Worm (Caenorhabditis elegans): ENCODE data around the gene col-139.
A peak's percentile ranks its signal among the peaks of the same experiment; 100 is the strongest.

The col-139 gene

DNA sequence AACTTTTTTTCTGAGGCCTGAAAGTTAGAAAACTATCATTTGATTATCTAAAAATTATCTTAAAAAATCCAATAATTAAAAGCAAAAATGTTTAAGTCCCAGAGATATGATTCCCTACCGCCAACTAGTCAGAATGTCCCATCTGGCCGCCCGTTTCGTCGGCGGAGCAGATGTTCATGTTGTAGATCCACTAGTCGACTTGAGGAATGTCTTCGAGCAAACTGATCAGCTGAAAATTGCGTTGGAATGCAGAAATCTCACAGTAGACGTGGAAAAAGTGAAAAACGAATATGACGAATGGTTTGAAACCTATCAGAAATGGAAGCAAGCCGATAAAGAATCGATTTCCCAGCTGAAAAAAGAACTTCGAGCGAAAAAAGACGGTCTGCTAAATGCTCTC is 35.5 kb upstream of the col-139 start, which contains the start of gene K03B4.1:
Gene K03B4.1 (plus strand): TSS at position 97 of the 400 bp plus-strand sequence.
- TF ChIP-seq B0310.2 (tag; optimal IDR thresholded peaks at IDR 0.05), result no peak
- TF ChIP-seq tra-4 (tag; optimal IDR thresholded peaks at IDR 0.05), result no peak
- no peak for TF ChIP-seq ceh-13 (GFP tag; optimal IDR thresholded peaks at IDR 0.05)
- TF ChIP-seq ama-1 (optimal IDR thresholded peaks at IDR 0.05), result no peak
- TF ChIP-seq hmg-4 (GFP tag; optimal IDR thresholded peaks at IDR 0.05), result no peak
- no peak for TF ChIP-seq ets-7 (tag; optimal IDR thresholded peaks at IDR 0.05)
- TF ChIP-seq tbx-11 (GFP tag; IDR thresholded peaks at IDR 0.05), result no peak
- TF ChIP-seq tbx-37 (GFP tag; conservative IDR thresholded peaks at IDR 0.05), result no peak
- TF ChIP-seq hmbx-1 (tag; optimal IDR thresholded peaks at IDR 0.05), result no peak
- TF ChIP-seq flt-1 (GFP tag; IDR thresholded peaks at IDR 0.05), result no peak
- no peak for TF ChIP-seq aly-1 (tag; optimal IDR thresholded peaks at IDR 0.05)
- TF ChIP-seq hnd-1 (tag; optimal IDR thresholded peaks at IDR 0.05), result no peak
- no peak for TF ChIP-seq ceh-36 (tag; optimal IDR thresholded peaks at IDR 0.05)
- no peak for TF ChIP-seq scrt-1 (GFP tag; IDR thresholded peaks at IDR 0.05)
- TF ChIP-seq pes-1 (GFP tag; IDR thresholded peaks at IDR 0.05), result no peak
- no peak for TF ChIP-seq sea-1 (GFP tag; conservative IDR thresholded peaks at IDR 0.05)
- TF ChIP-seq F13C5.2 (tag; optimal IDR thresholded peaks at IDR 0.05), result no peak

DNA sequence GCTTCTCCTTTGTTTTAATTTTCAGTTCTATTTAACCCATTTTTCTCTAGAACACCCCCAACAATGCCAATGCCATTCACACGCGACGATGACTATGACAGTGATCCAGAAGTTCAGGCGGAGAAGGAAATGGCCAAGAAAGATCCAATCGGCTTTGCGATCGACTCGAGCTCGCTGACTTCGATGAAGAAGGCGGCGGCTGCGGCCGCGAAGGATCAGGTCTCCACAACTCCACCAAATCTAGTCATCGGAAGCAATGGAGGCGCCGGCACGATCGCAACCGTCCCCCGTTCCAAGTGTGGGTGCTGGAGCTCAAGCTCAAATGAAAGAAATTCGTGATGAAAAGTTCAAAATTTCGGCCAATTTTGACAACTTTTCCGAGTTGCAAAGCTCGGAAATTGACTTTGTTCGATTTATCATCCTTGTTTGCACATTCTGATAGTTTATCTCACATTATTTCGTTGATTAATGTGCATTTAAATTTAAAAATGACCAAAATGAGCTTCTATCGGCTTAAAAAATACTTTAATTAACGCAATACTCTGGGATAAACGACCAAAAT is 34.3 kb upstream of the col-139 start, which contains the start of gene K03B4.2:
Gene K03B4.2 (plus strand): TSS at position 51 of the 562 bp plus-strand sequence.
- TF ChIP-seq B0310.2 (tag; optimal IDR thresholded peaks at IDR 0.05) (no peak), scrt-1 (GFP tag; IDR thresholded peaks at IDR 0.05) (no peak), tbx-11 (GFP tag; IDR thresholded peaks at IDR 0.05) (no peak), hnd-1 (tag; optimal IDR thresholded peaks at IDR 0.05) (no peak), ama-1 (optimal IDR thresholded peaks at IDR 0.05) (no peak), ets-7 (tag; optimal IDR thresholded peaks at IDR 0.05) (no peak), pes-1 (GFP tag; IDR thresholded peaks at IDR 0.05) (no peak), hmg-4 (GFP tag; optimal IDR thresholded peaks at IDR 0.05) (no peak), F13C5.2 (tag; optimal IDR thresholded peaks at IDR 0.05) (no peak), hmbx-1 (tag; optimal IDR thresholded peaks at IDR 0.05) (no peak)

DNA sequence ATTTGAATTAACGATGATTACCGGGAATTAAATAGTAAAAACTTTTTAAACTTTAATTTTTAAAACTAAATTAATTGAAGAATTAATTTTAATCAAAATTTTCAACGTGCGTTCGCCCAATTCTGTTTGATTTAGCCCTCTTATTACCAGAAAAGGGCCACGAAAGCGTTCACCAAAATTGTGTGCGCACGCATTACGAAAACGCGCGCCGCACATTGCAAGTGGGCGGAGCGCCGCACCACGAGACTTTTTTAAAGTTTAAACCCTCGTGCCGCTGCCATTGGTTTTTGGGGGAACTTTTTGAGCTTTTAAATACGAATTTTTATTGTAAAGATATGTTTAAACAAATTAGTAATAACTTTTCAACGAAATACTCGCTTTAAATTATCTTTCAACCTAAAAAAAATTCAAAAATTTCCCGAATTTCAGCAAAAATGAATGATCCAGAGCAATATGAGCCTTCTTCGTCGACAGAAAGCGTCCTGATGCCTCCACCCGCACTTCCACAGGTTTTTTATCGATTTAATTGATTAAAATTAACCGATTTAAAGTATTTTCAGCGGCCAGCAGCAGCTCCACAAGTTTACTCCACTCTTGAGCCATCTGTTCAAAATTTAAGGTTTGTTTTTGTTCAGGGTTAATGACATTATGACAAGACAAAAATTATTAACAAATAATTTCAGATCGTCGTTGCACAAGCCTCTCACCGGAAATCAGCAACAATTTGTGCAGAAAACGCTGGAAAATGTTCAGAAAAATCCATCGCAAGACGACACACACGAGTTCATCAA is 33.1 kb upstream of the col-139 start, which contains the start of gene taf-10:
Gene taf-10 (plus strand): TSS at position 424 of the 791 bp plus-strand sequence.
- TF ChIP-seq sea-1 (GFP tag; conservative IDR thresholded peaks at IDR 0.05) (no peak), F13C5.2 (tag; optimal IDR thresholded peaks at IDR 0.05) (peak; percentile 54), pes-1 (GFP tag; IDR thresholded peaks at IDR 0.05) (no peak), hnd-1 (tag; optimal IDR thresholded peaks at IDR 0.05) (no peak), tra-4 (tag; optimal IDR thresholded peaks at IDR 0.05) (no peak), tbx-11 (GFP tag; IDR thresholded peaks at IDR 0.05) (no peak)

DNA sequence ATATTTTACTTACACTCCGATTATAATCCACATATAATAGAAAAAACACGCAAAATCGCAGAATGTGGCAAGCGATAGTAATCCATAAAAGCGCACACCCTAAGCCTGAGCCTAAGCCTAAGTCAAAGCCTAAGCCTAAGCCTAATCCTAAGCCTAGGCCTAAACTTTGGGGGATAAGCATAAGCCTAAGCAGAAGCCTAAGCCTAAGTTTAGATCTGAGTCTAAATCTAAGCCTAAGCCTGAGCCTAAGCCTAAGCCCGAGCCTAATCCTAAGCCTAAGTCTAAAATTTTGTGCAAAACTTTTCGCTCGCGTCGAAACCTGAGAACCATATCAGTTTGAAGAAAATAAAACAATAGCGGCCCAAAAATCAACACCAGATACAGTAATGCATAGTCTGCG is 30.4 kb upstream of the col-139 start:
- TF ChIP-seq ceh-36 (tag; optimal IDR thresholded peaks at IDR 0.05), result peak; percentile 73
- no peak for TF ChIP-seq scrt-1 (GFP tag; IDR thresholded peaks at IDR 0.05)

DNA sequence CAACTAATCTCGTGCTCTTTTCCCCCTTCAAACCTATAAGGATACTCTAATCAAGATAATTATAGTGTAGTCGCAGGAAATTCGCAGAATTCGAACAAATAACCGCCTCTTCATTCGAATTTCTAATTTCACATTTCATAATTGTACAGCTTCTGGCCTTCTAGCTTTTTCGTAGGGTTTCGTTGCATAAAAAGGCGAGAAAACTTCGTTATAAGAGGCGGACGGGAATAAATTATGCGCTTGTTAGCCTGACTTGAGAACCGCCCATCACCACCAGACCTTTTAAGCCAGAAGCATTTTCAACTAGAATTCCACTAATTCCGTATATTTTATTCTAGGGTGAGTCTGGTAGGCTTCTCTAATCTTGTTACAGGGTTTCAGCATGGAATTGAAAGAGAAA is 27.9 kb upstream of the col-139 start, which contains the start of gene K03B4.4:
Gene K03B4.4 (plus strand): TSS at position 301 of the 400 bp plus-strand sequence.
- TF ChIP-seq ets-7 (tag; optimal IDR thresholded peaks at IDR 0.05) (no peak), hmg-4 (GFP tag; optimal IDR thresholded peaks at IDR 0.05) (no peak), sea-1 (GFP tag; conservative IDR thresholded peaks at IDR 0.05) (no peak)

DNA sequence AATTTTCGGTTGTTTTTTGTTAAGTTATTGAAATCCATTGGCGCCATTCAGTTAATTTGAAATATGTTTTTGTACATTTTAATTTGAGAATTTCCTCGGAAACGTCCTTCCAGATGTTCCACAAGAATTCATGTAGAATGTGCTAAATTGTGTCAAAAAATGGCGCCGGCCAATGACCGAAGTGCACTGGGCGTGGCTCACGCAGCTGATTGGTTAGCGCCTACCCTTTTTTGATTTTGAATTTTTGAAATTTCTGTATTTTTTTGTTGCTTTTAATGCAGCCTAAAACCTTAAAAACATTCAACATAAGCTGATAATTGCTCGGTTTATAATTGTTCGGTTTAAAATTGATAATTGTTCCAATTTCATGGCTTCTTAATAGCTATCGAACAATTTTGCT is 23.0 kb upstream of the col-139 start:
- TF ChIP-seq F13C5.2 (tag; optimal IDR thresholded peaks at IDR 0.05) (no peak), ceh-13 (GFP tag; optimal IDR thresholded peaks at IDR 0.05) (no peak), tra-4 (tag; optimal IDR thresholded peaks at IDR 0.05) (no peak), hmg-4 (GFP tag; optimal IDR thresholded peaks at IDR 0.05) (no peak), ets-7 (tag; optimal IDR thresholded peaks at IDR 0.05) (no peak), hnd-1 (tag; optimal IDR thresholded peaks at IDR 0.05) (no peak), hmbx-1 (tag; optimal IDR thresholded peaks at IDR 0.05) (no peak), pes-1 (GFP tag; IDR thresholded peaks at IDR 0.05) (no peak), ama-1 (optimal IDR thresholded peaks at IDR 0.05) (no peak), B0310.2 (tag; optimal IDR thresholded peaks at IDR 0.05) (no peak), tbx-11 (GFP tag; IDR thresholded peaks at IDR 0.05) (no peak), scrt-1 (GFP tag; IDR thresholded peaks at IDR 0.05) (no peak), flt-1 (GFP tag; IDR thresholded peaks at IDR 0.05) (no peak), sea-1 (GFP tag; conservative IDR thresholded peaks at IDR 0.05) (no peak)

DNA sequence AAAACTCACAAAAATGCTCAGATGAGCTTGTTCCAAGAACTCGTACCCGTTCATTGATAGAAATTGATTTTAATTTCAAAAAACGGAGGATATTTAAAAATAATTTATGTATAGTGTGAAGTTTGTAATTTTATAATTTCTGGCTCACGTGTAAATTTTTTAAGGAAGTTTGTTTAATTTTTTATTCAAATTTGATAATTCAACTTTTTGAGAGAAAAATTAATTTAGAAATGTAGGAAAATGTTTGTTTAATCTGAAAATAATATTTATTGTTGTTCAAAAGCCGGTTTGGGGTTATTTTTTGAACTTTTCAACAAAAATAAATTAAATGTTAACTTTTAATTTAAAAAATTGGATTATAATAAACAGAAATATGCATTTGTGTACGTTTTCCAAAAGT is 22.3 kb upstream of the col-139 start, which contains the start of gene K03B4.6:
Gene K03B4.6 (minus strand): TSS at position 101 of the 400 bp plus-strand sequence.
- TF ChIP-seq hnd-1 (tag; optimal IDR thresholded peaks at IDR 0.05) (no peak), hmbx-1 (tag; optimal IDR thresholded peaks at IDR 0.05) (no peak), tra-4 (tag; optimal IDR thresholded peaks at IDR 0.05) (no peak), ets-7 (tag; optimal IDR thresholded peaks at IDR 0.05) (no peak), F13C5.2 (tag; optimal IDR thresholded peaks at IDR 0.05) (no peak), aly-1 (tag; optimal IDR thresholded peaks at IDR 0.05) (no peak), ama-1 (optimal IDR thresholded peaks at IDR 0.05) (no peak), pes-1 (GFP tag; IDR thresholded peaks at IDR 0.05) (no peak), tbx-11 (GFP tag; IDR thresholded peaks at IDR 0.05) (no peak), flt-1 (GFP tag; IDR thresholded peaks at IDR 0.05) (no peak), ceh-36 (tag; optimal IDR thresholded peaks at IDR 0.05) (no peak), B0310.2 (tag; optimal IDR thresholded peaks at IDR 0.05) (no peak), scrt-1 (GFP tag; IDR thresholded peaks at IDR 0.05) (no peak), ceh-13 (GFP tag; optimal IDR thresholded peaks at IDR 0.05) (no peak), sea-1 (GFP tag; conservative IDR thresholded peaks at IDR 0.05) (no peak), tbx-37 (GFP tag; conservative IDR thresholded peaks at IDR 0.05) (no peak)

Measured in whole organism, early embryonic.